Fruit fly (Drosophila melanogaster) whole organism: ENCODE results near the gene cpx.

Experiments used
- CG8478 ChIP-seq: fragments of >200 bp; optimal IDR thresholded peaks from 2 replicates; lab custom pipeline; 2018; ENCODE audit warnings: inconsistent platforms
- Dll ChIP-seq: fragments of >200 bp; optimal IDR thresholded peaks from 2 replicates; lab custom pipeline; 2017
- EcR ChIP-seq, 2 experiments: fragments of >200 bp; optimal IDR thresholded peaks; 2 replicates each; lab custom pipeline; 2017; ENCODE audit warnings: missing biosample characterization in 2 of 2, missing genetic modification characterization in 2 of 2, missing genetic modification reagents in 2 of 2
- pan ChIP-seq: fragments of >200 bp; optimal IDR thresholded peaks from 2 replicates; lab custom pipeline; 2017
- psq ChIP-seq: fragments of >200 bp; optimal IDR thresholded peaks from 2 replicates; lab custom pipeline; 2017
- usp ChIP-seq: fragments of >200 bp; optimal IDR thresholded peaks from 2 replicates; lab custom pipeline; 2017; ENCODE audit warnings: missing biosample characterization, missing genetic modification characterization, mixed read lengths

Gene cpx

DNA sequence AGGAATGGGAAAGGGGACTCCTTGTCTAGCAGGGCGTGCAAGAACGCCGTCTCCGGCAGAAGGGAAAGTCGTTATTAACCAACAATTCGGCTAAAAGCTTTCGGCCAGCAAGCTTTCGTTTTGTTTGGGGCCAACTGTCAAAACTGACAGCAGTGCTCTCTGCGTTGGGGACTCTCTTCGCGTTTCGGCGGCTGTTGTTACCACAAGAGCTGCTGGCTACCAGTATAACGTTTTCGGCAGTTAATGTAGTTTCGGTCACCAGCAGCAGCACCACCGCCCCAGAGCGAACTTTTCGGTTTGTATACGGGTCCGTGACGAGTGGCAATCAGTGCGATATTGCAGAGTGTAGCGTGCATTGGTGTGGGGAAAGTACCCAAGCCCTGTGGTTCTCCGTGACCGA lies at the start of gene cpx:
TSS of gene cpx (plus strand) at position 160 of the 400 bp plus-strand sequence.
- TF ChIP-seq pan (lab: Kevin White, UChicago) (no peak), CG8478 (lab: Kevin White, UChicago) (no peak), EcR (GFP tag; optimal IDR thresholded peaks at IDR 0.05; lab: Kevin White, UChicago) (no peak), usp (GFP tag; lab: Kevin White, UChicago) (no peak), Dll (lab: Kevin White, UChicago) (no peak)

dm6 chr3R:4232139-4233017 lies 47.6 kb upstream of the cpx start, which contains the start of gene CG14641:
TSS of gene CG14641 (minus strand) at chr3R:4232342.
- no peak for TF ChIP-seq EcR (GFP tag; optimal IDR thresholded peaks at IDR 0.05; lab: Kevin White, UChicago)
- TF ChIP-seq CG8478 (lab: Kevin White, UChicago) = no peak
- TF ChIP-seq Dll (lab: Kevin White, UChicago) = no peak
- no peak for TF ChIP-seq pan (lab: Kevin White, UChicago)
- no peak for TF ChIP-seq usp (GFP tag; lab: Kevin White, UChicago)

- no peak for TF ChIP-seq psq (lab: Kevin White, UChicago)
- no peak for TF ChIP-seq Dll (lab: Kevin White, UChicago)
- TF ChIP-seq EcR (GFP tag; optimal IDR thresholded peaks at IDR 0.05; lab: Kevin White, UChicago) = no peak
- no peak for TF ChIP-seq pan (lab: Kevin White, UChicago)
- no peak for TF ChIP-seq CG8478 (lab: Kevin White, UChicago)
- TF ChIP-seq usp (GFP tag; lab: Kevin White, UChicago) = no peak
Measured at dm6 chr3R:4233018-4233385, 47.0 kb upstream of the cpx start, which contains the start of gene abs. TSS of gene abs (plus strand) at chr3R:4233047.

DNA sequence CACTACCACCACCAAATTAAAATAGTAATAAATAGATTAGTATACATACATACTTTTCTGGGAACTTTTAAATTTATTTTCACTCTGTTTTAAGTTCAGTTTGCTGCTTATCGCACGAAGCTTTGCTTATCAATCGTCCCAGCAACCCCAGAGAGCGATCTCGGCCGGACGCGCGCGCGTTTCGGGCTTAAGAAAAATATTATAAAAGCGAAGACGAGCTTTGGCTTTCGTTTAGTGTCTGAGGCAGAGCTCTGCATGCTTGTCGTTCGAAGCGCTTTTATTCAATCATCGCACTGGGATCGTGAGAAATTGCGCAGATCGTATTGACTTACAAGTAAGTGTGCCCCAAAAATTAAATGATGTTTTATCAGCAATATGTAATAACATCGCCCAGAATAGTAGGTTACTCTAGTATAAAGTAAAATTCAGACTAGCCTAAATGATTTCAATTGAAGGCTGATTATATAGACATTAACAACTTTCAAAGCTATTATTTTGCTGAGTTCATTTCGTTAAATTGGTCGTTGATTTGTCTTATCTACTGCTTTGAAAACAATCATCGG lies 44.9 kb upstream of the cpx start, which contains the start of gene Gel:
TSS of gene Gel (plus strand) at position 227 of the 563 bp plus-strand sequence.
- TF ChIP-seq CG8478 (lab: Kevin White, UChicago) (no peak), usp (GFP tag; lab: Kevin White, UChicago) (no peak), pan (lab: Kevin White, UChicago) (no peak)

DNA sequence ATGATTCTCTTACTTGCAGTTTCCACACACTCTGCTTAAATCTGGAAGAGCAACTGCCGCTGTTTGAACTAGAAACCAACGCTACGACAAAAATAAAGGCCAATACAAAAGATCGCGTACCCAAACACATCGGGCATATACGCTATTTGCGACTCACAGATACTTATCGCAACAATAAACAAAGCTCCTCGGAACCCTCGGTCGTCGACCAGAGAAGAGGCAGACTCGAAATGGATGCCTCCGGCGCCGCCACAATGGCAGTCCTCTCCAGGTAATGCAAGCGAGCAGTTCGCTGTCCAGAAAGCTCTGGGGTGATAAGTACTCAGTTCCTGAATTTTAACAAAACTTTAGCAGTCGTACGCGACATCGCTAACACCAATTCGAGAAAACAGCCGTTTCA lies 43.5 kb upstream of the cpx start:
- TF ChIP-seq EcR (GFP tag; optimal IDR thresholded peaks at IDR 0.05; lab: Kevin White, UChicago) (no peak), CG8478 (lab: Kevin White, UChicago) (no peak), usp (GFP tag; lab: Kevin White, UChicago) (no peak), pan (lab: Kevin White, UChicago) (no peak), Dll (lab: Kevin White, UChicago) (no peak)

- TF ChIP-seq CG8478 (lab: Kevin White, UChicago) (no peak), usp (GFP tag; lab: Kevin White, UChicago) (no peak), EcR (GFP tag; optimal IDR thresholded peaks at IDR 0.05; lab: Kevin White, UChicago) (no peak)
Measured at dm6 chr3R:4241776-4242175, 38.2 kb upstream of the cpx start.

dm6 chr3R:4242209-4242887 lies 37.7 kb upstream of the cpx start, which contains the start of gene CG14642:
TSS of gene CG14642 (minus strand) at chr3R:4242717.
- no peak for TF ChIP-seq EcR (GFP tag; optimal IDR thresholded peaks at IDR 0.05; lab: Kevin White, UChicago)
- TF ChIP-seq Dll (lab: Kevin White, UChicago) = no peak
- TF ChIP-seq psq (lab: Kevin White, UChicago) = no peak
- TF ChIP-seq CG8478 (lab: Kevin White, UChicago) = no peak
- TF ChIP-seq usp (GFP tag; lab: Kevin White, UChicago) = no peak
- TF ChIP-seq pan (lab: Kevin White, UChicago) = no peak

DNA sequence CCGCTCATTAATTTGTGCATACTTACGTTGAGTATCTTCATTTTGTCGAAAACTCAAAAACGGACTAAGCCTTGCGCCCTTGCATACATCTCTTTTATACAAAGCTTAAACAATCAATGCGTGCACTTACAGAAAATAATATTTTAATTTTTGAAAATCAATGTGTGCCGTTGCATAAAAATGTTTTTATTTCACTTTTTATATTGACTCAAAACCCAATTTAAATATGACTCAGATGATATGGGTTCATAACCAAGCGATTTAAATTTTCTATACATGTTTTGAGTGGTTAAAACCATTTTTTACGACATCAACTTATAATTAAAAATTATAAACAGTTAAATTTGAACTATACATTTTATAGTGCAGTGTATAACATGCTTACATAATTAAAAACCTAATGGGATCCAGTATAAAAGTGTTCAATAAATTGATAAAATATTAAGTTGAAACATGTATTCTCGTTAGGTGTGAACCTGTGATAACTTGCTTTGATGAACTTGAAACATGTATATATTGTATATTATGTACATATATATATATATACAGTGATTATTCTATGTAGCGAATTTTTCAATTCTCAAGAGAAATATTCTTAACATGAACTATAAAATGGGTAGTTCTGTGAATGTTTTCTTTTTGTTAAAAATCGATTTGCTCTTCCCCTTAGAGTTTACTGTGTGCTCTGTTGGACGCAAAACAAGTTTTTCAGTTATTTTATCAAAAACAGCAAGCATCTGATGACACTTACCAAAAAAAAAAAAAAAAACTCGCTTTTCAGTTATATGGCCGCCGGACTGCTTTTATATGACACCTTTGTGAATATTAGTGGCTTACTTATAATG lies 36.7 kb upstream of the cpx start, which contains the start of gene CG34305:
TSS of gene CG34305 (minus strand) at position 51 of the 845 bp plus-strand sequence.
- TF ChIP-seq usp (GFP tag; lab: Kevin White, UChicago) (no peak), Dll (lab: Kevin White, UChicago) (no peak), psq (lab: Kevin White, UChicago) (no peak), pan (lab: Kevin White, UChicago) (no peak), EcR (GFP tag; optimal IDR thresholded peaks at IDR 0.05; lab: Kevin White, UChicago) (no peak), CG8478 (lab: Kevin White, UChicago) (no peak)

dm6 chr3R:4246578-4247070 lies 33.4 kb upstream of the cpx start, which contains the start of gene TwdlF:
TSS of gene TwdlF (plus strand) at chr3R:4247020.
- TF ChIP-seq usp (GFP tag; lab: Kevin White, UChicago) = no peak
- TF ChIP-seq CG8478 (lab: Kevin White, UChicago) = no peak
- no peak for TF ChIP-seq pan (lab: Kevin White, UChicago)
- no peak for TF ChIP-seq Dll (lab: Kevin White, UChicago)
- no peak for TF ChIP-seq psq (lab: Kevin White, UChicago)
- no peak for TF ChIP-seq EcR (GFP tag; optimal IDR thresholded peaks at IDR 0.05; lab: Kevin White, UChicago)

- TF ChIP-seq EcR (GFP tag; optimal IDR thresholded peaks at IDR 0.05; lab: Kevin White, UChicago) = no peak
Measured at dm6 chr3R:4249947-4250346, 30.1 kb upstream of the cpx start.
